Fruit fly (Drosophila melanogaster) whole organism, adult: ENCODE measurements around the gene cv-c.

Source experiments
- CG11617 ChIP-seq: fragments of 200-800 bp; sonication (Bioruptor generic); optimal IDR thresholded peaks from 2 replicates; lab custom pipeline; 2017; ENCODE audit warnings: mild to moderate bottlenecking, missing biosample characterization, missing genetic modification reagents, missing genetic modification characterization
- CG12768 ChIP-seq: fragments of 200-800 bp; sonication (Bioruptor generic); optimal IDR thresholded peaks from 2 replicates; lab custom pipeline; 2017; ENCODE audit warnings: missing biosample characterization, missing genetic modification characterization, mild to moderate bottlenecking, moderate library complexity, missing genetic modification reagents
- CG1620 ChIP-seq: fragments of 200-800 bp; sonication (Bioruptor generic); optimal IDR thresholded peaks from 2 replicates; lab custom pipeline; 2016; ENCODE audit warnings: missing biosample characterization, missing genetic modification characterization
- CG33017 ChIP-seq: fragments of 200-800 bp; sonication (Bioruptor generic); optimal IDR thresholded peaks from 2 replicates; lab custom pipeline; 2018; ENCODE audit warnings: missing biosample characterization, mild to moderate bottlenecking, missing genetic modification characterization, moderate library complexity
- CG5204 ChIP-seq: fragments of 200-800 bp; sonication (Bioruptor generic); optimal IDR thresholded peaks from 2 replicates; lab custom pipeline; 2016; ENCODE audit warnings: missing biosample characterization, missing genetic modification characterization
- CG7045 ChIP-seq: fragments of 200-800 bp; sonication (Bioruptor generic); optimal IDR thresholded peaks from 2 replicates; lab custom pipeline; 2017; ENCODE audit warnings: missing biosample characterization, mild to moderate bottlenecking, missing genetic modification characterization
- Crg-1 ChIP-seq: fragments of 200-800 bp; sonication (Bioruptor generic); optimal IDR thresholded peaks from 2 replicates; lab custom pipeline; 2016; ENCODE audit warnings: missing biosample characterization, missing genetic modification characterization
- Hr96 ChIP-seq: fragments of 200-800 bp; sonication (Bioruptor generic); optimal IDR thresholded peaks from 2 replicates; lab custom pipeline; 2016; ENCODE audit warnings: missing biosample characterization, missing genetic modification characterization
- bab1 ChIP-seq: fragments of 200-800 bp; sonication (Bioruptor generic); optimal IDR thresholded peaks from 3 replicates; lab custom pipeline; 2019; ENCODE audit warnings: missing biosample characterization, mild to moderate bottlenecking, missing genetic modification characterization, moderate library complexity
- kay ChIP-seq: fragments of 200-800 bp; sonication (Bioruptor generic); peaks from one replicate; lab custom pipeline; 2016; ENCODE audit warnings: missing biosample characterization, missing genetic modification characterization, borderline replicate concordance

DNA sequence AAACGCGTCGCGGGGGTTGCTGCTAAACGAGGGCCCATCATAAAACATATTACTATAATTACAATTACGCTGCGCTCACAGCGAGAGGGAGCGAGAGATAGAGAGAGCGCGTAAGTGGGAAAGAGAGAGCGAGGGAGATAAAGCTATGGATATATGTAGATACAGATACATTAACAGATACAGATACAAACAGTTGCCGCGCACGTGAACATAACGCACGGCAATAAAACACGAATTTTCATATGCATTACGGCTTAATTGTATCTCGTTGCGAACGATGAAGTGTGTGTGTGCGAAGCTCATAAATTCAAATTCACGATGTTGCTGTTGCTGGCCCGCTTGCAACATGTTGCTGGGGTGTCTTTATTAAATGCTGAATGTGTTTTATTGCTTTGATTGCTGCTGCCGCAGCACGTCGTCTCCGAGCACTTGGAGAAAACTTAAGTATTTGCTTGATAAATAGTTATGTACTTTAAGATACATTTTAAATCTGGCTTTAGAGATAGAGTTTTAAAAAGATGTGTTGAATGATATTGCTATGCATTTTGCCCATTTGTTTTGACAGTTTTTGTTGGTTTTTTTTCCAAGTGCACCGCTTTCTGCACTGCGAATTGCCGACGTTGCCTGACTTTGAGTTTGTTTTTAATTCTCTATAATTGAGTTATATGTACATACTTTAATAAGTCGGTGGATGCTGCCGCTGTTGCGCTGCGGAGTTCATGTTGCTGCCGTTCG, 111.1 kb downstream of the cv-c start:
- TF ChIP-seq bab1 (GFP tag; lab: Kevin White, UChicago) (peak; percentile 61), CG5204 (GFP tag; lab: Kevin White, UChicago) (no peak), CG7045 (GFP tag; lab: Kevin White, UChicago) (no peak), CG33017 (tag; lab: Kevin White, UChicago) (peak; percentile 56), CG1620 (GFP tag; lab: Kevin White, UChicago) (no peak), CG12768 (GFP tag; lab: Kevin White, UChicago) (no peak), kay (GFP tag; lab: Kevin White, UChicago) (peak; percentile 61), CG11617 (peak; percentile 38), Crg-1 (GFP tag; lab: Kevin White, UChicago) (peak; percentile 48), Hr96 (no peak)
